Worm (Caenorhabditis elegans): ENCODE data around the gene F54D11.4.
"Not testable (repeated sequence)": the region's sequence is repeated elsewhere in the genome, so short reads cannot be mapped to it uniquely, and the experiment has no call there.

Gene F54D11.4

DNA sequence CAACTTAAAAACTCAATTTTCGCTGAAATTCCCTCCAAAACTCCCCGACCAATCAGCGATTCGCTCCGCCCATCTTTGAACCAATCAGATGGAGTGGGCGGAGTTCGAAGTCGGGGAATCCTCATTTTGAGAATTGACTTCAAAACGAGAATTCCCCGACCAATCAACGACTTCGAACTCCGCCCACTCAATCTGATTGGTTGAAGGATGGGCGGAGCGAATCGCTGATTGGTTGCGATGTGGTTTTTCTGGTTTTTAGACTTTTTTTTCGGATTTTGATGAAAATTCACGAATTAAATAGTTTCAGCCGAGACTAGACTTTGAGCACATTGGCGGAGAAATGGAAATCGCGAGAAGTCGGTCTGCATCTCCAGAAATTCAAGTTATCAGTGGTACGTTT lies 44.0 kb upstream of the F54D11.4 start:
- TF ChIP-seq ces-1 (GFP tag; optimal IDR thresholded peaks at IDR 0.05) = no peak

DNA sequence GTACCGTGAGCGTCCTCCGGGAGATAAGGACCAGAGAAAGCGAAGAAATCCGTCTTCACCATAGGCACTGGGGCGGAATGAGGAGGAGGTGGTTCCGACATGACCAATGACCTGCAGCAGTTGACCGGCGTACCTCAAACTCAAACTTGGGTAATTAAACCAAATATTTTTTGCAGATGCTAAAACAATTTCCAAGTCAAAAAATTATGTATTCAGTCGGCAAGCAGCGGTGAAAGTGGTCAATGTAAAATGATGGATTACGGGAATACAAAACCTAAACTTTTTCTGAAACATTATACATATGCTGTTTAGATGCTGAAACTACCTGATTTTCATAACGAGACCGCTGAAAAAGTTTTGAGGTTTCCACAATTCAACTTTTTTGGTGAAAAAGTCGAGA lies 42.1 kb upstream of the F54D11.4 start, which contains the start of gene hpo-39:
Gene hpo-39, minus strand, starts transcription at position 101 of the 400 bp plus-strand sequence.
- not testable (repeated sequence) for TF ChIP-seq hlh-4 (tag; optimal IDR thresholded peaks at IDR 0.05); lin-39 (tag; optimal IDR thresholded peaks at IDR 0.05); alr-1 (tag; optimal IDR thresholded peaks at IDR 0.05; ENCODE audit: borderline replicate concordance)

ce11 chrV:4575458-4575857 lies 40.5 kb upstream of the F54D11.4 start:
- TF ChIP-seq fos-1 (tag; optimal IDR thresholded peaks at IDR 0.05) = no peak
- TF ChIP-seq hlh-4 (tag; optimal IDR thresholded peaks at IDR 0.05) = no peak
- no peak for TF ChIP-seq unc-30 (tag; optimal IDR thresholded peaks at IDR 0.05)
- TF ChIP-seq ces-1 (GFP tag; optimal IDR thresholded peaks at IDR 0.05) = no peak
- TF ChIP-seq mdl-1 (tag; optimal IDR thresholded peaks at IDR 0.05) = no peak
- TF ChIP-seq nhr-71 (tag; optimal IDR thresholded peaks at IDR 0.05) = no peak
- no peak for TF ChIP-seq lir-3 (tag; optimal IDR thresholded peaks at IDR 0.05; ENCODE audit: poor library complexity)
- TF ChIP-seq unc-62 (GFP tag; optimal IDR thresholded peaks at IDR 0.05) = no peak
- no peak for TF ChIP-seq zip-4 (GFP tag; optimal IDR thresholded peaks at IDR 0.05)
- TF ChIP-seq ceh-82 (tag; optimal IDR thresholded peaks at IDR 0.05) = no peak

ce11 chrV:4580594-4580993 lies 35.4 kb upstream of the F54D11.4 start:
- TF ChIP-seq irx-1 (tag; optimal IDR thresholded peaks at IDR 0.05) (no peak), ces-1 (GFP tag; optimal IDR thresholded peaks at IDR 0.05) (no peak), hpl-2 (GFP tag; optimal IDR thresholded peaks at IDR 0.05) (no peak), mdl-1 (tag; optimal IDR thresholded peaks at IDR 0.05) (no peak), nhr-28 (tag; optimal IDR thresholded peaks at IDR 0.05) (no peak), elt-3 (tag; optimal IDR thresholded peaks at IDR 0.05) (no peak), vab-15 (tag; optimal IDR thresholded peaks at IDR 0.05) (no peak), sox-4 (tag; optimal IDR thresholded peaks at IDR 0.05) (no peak), grh-1 (GFP tag; IDR thresholded peaks at IDR 0.05) (no peak), fkh-10 (GFP tag; optimal IDR thresholded peaks at IDR 0.05) (no peak), alr-1 (tag; optimal IDR thresholded peaks at IDR 0.05; ENCODE audit: borderline replicate concordance) (no peak), lin-14 (GFP tag; optimal IDR thresholded peaks at IDR 0.05) (no peak), dsc-1 (tag; optimal IDR thresholded peaks at IDR 0.05) (no peak), nhr-237 (tag; optimal IDR thresholded peaks at IDR 0.05) (no peak), sup-37 (GFP tag; optimal IDR thresholded peaks at IDR 0.05) (no peak), nhr-76 (tag; optimal IDR thresholded peaks at IDR 0.05) (no peak), lin-15B (tag; optimal IDR thresholded peaks at IDR 0.05) (no peak), unc-130 (tag; optimal IDR thresholded peaks at IDR 0.05) (no peak), efl-3 (GFP tag; optimal IDR thresholded peaks at IDR 0.05) (no peak), ztf-11 (tag; optimal IDR thresholded peaks at IDR 0.05) (no peak)

DNA sequence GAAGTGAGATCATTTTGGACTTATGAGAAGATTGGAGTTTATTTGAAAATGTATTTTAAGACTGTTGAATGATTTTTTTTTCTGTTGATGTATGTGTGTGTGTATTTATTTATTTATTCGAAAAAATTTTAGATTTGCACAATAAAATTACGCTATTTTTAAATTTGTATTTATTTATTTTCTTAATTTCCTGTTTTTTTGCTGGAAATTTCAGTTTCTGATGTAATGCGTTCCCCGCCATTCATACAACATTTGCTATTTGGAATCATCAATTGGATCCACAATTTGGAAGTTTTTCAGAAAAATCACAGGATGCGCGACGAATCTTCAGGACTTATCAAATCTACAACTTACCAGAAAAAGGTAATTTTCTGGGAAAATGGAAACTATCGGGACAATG lies 30.9 kb upstream of the F54D11.4 start, which contains the start of gene Y61A9LA.1:
Gene Y61A9LA.1, plus strand, starts transcription at position 301 of the 400 bp plus-strand sequence.
- TF ChIP-seq nhr-85 (tag) = peak; percentile 40
- TF ChIP-seq alr-1 (tag; optimal IDR thresholded peaks at IDR 0.05; ENCODE audit: borderline replicate concordance) = no peak

DNA sequence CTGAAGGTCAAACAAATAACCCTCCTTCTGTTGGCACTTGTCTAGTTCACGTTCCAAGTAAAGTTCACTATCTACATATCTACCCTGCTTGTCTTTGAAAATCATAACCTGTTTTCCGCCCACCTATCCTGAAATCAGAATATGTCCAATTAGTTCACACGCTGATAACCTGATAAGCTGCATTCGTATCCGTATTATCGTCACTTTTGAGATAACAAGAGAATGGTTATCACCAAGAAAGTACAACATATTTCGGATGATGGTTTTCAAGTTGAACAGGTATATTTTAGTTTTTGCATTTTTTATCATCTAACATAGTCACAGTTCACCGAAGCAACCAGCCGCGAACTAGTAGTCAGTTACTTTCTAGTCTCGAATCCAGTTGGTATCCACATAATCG lies 25.2 kb upstream of the F54D11.4 start:
- TF ChIP-seq fkh-4 (tag; optimal IDR thresholded peaks at IDR 0.05; ENCODE audit: borderline replicate concordance) (no peak), nhr-85 (tag) (peak; percentile 11), egl-13 (tag; optimal IDR thresholded peaks at IDR 0.05) (no peak), unc-130 (tag; optimal IDR thresholded peaks at IDR 0.05) (no peak), Y116A8C.19 (tag; optimal IDR thresholded peaks at IDR 0.05; ENCODE audit: borderline replicate concordance) (no peak), efl-1 (optimal IDR thresholded peaks at IDR 0.05) (no peak), efl-1 (GFP tag; optimal IDR thresholded peaks at IDR 0.05 in 1 of 2) (peak in 1 of 2 experiments; percentile 87)

Measured in whole organism, L1 larva.